Fruit fly (Drosophila melanogaster): Measurements from ENCODE around the gene Akt.
A peak's percentile ranks its signal among the peaks of the same experiment; 100 is the strongest.

Gene Akt

dm6 chr3R:16080942-16081589, 18.0 kb upstream of the Akt start, which contains the start of gene CG32855 (continued):
- peak; percentile 71 for TF ChIP-seq kni (GFP tag; optimal IDR thresholded peaks at IDR 0.05)
- TF ChIP-seq CoRest (tag; optimal IDR thresholded peaks at IDR 0.05): no peak
- TF ChIP-seq dm (GFP tag; optimal IDR thresholded peaks at IDR 0.05): no peak
- no peak for TF ChIP-seq pan (optimal IDR thresholded peaks at IDR 0.05)
- no peak for TF ChIP-seq pan (GFP tag; optimal IDR thresholded peaks at IDR 0.05 in 1 of 2, IDR thresholded peaks at IDR 0.05 in 1 of 2)
- TF ChIP-seq ranshi (GFP tag; IDR thresholded peaks at IDR 0.05): no peak
- TF ChIP-seq p53 (GFP tag; optimal IDR thresholded peaks at IDR 0.05): no peak
- no peak for TF ChIP-seq CG3995 (GFP tag; optimal IDR thresholded peaks at IDR 0.05)
- peak in 1 of 2 experiments; percentile 71 for TF ChIP-seq Hr78 (GFP tag; optimal IDR thresholded peaks at IDR 0.05)
- no peak for TF ChIP-seq Aef1 (GFP tag; IDR thresholded peaks at IDR 0.05)
- TF ChIP-seq Pdp1 (GFP tag; optimal IDR thresholded peaks at IDR 0.05): peak in 1 of 2 experiments; percentile 16
- no peak for TF ChIP-seq CG16863 (GFP tag; optimal IDR thresholded peaks at IDR 0.05)
- no peak for TF ChIP-seq Chrac-16 (GFP tag; optimal IDR thresholded peaks at IDR 0.05)
- TF ChIP-seq jing (GFP tag; optimal IDR thresholded peaks at IDR 0.05): no peak
- TF ChIP-seq Ssrp (tag; optimal IDR thresholded peaks at IDR 0.05): no peak
- TF ChIP-seq MTF-1 (GFP tag; optimal IDR thresholded peaks at IDR 0.05; ENCODE audit: borderline replicate concordance): no peak
- no peak for TF ChIP-seq CG7963 (GFP tag; IDR thresholded peaks at IDR 0.05; ENCODE audit: partially characterized antibody)
- no peak for TF ChIP-seq CG14014 (GFP tag; IDR thresholded peaks at IDR 0.05)
- no peak for TF ChIP-seq CG17361 (GFP tag; IDR thresholded peaks at IDR 0.05)
- no peak for TF ChIP-seq CG9215 (GFP tag; IDR thresholded peaks at IDR 0.05)
- TF ChIP-seq CG7987 (GFP tag; optimal IDR thresholded peaks at IDR 0.05): no peak
- TF ChIP-seq Rx (GFP tag; IDR thresholded peaks at IDR 0.05): no peak
- TF ChIP-seq Dbx (GFP tag; IDR thresholded peaks at IDR 0.05): no peak
- peak; percentile 5 for TF ChIP-seq fd64A (GFP tag; optimal IDR thresholded peaks at IDR 0.05)
- no peak for TF ChIP-seq CG10959 (GFP tag; IDR thresholded peaks at IDR 0.05)
- no peak for TF ChIP-seq bbx (GFP tag; IDR thresholded peaks at IDR 0.05; ENCODE audit: partially characterized antibody)
- no peak for TF ChIP-seq CG1024 (GFP tag; IDR thresholded peaks at IDR 0.05)
- no peak for TF ChIP-seq lola (GFP tag; optimal IDR thresholded peaks at IDR 0.05)
- TF ChIP-seq gro (GFP tag; optimal IDR thresholded peaks at IDR 0.05): no peak
- no peak for TF ChIP-seq CG7556 (GFP tag; optimal IDR thresholded peaks at IDR 0.05)
- no peak for TF ChIP-seq seq (GFP tag; IDR thresholded peaks at IDR 0.05)
- no peak for TF ChIP-seq CG15011 (GFP tag; optimal IDR thresholded peaks at IDR 0.05)
- no peak for TF ChIP-seq CG4617 (GFP tag; optimal IDR thresholded peaks at IDR 0.05; ENCODE audit: borderline replicate concordance)
- TF ChIP-seq phol (tag; optimal IDR thresholded peaks at IDR 0.05): no peak

DNA sequence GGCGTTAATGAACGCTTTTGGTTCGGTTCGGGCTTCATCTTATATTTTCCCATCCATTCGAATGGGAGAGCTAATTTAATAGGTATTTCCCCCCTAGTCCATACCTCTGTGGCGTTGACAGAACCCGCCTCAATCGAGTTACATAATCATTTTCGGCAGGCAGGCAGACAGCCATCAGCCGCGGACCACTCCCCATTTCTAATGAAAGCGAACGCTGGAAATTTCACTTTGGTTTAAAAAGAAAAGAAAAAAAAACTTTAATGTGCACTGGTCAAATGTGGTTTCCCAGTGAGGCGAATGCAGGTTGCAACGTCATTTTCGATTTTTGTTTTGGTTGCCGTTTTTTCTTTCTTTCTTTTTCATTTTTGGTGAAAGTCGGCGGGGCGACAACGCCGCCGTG, 16.6 kb upstream of the Akt start:
- TF ChIP-seq oc (tag; optimal IDR thresholded peaks at IDR 0.05): peak; percentile 39
- peak in 1 of 2 experiments; percentile 32 for TF ChIP-seq bsh (GFP tag; optimal IDR thresholded peaks at IDR 0.05)
- TF ChIP-seq abd-A (tag; optimal IDR thresholded peaks at IDR 0.05): peak; percentile 43
- TF ChIP-seq CG14710 (tag; optimal IDR thresholded peaks at IDR 0.05): peak; percentile 1
- no peak for TF ChIP-seq MESR4 (GFP tag; optimal IDR thresholded peaks at IDR 0.05)
- TF ChIP-seq crol (GFP tag; IDR thresholded peaks at IDR 0.05): peak; percentile 30; the same call in 1 of the 2 replicates
- TF ChIP-seq Pdp1 (GFP tag; optimal IDR thresholded peaks at IDR 0.05): peak in 1 of 2 experiments; percentile 93
- TF ChIP-seq vvl (GFP tag; IDR thresholded peaks at IDR 0.05): 0 out of 2 replicates have a peak, but pooled peaks have one; percentile 31
- TF ChIP-seq gsb-n (tag; optimal IDR thresholded peaks at IDR 0.05): peak; percentile 49
- TF ChIP-seq Ets97D (GFP tag; optimal IDR thresholded peaks at IDR 0.05): no peak
- TF ChIP-seq sd (tag; optimal IDR thresholded peaks at IDR 0.05): peak; percentile 5
- TF ChIP-seq gcm (GFP tag; optimal IDR thresholded peaks at IDR 0.05): peak; percentile 2
- TF ChIP-seq Six4 (GFP tag; optimal IDR thresholded peaks at IDR 0.05): no peak
- peak; percentile 72 for TF ChIP-seq CG33557 (GFP tag; optimal IDR thresholded peaks at IDR 0.05)
- peak; percentile 50 for TF ChIP-seq Vsx1 (GFP tag; optimal IDR thresholded peaks at IDR 0.05)
- TF ChIP-seq Awh (GFP tag; IDR thresholded peaks at IDR 0.05): peak; percentile 81
- TF ChIP-seq Bdp1 (GFP tag; optimal IDR thresholded peaks at IDR 0.05): no peak
- no peak for TF ChIP-seq CG9609 (GFP tag; optimal IDR thresholded peaks at IDR 0.05)
